Worm (Caenorhabditis elegans) whole organism, early embryonic: ENCODE data around the gene M03C11.3.
"Not testable (repeated sequence)": the region's sequence is repeated elsewhere in the genome, so short reads cannot be mapped to it uniquely, and the experiment has no call there.

Experiments used
- ama-1 ChIP-seq: fragments of 150-350 bp; optimal IDR thresholded peaks from 2 replicates; lab custom pipeline; 2014
- ceh-13 ChIP-seq: fragments of 200-800 bp; sonication (Bioruptor generic); optimal IDR thresholded peaks from 2 replicates; lab custom pipeline; 2018; ENCODE audit warnings: mild to moderate bottlenecking, missing genetic modification characterization, missing compliant biosample characterization
- ceh-36 ChIP-seq: sonication (generic microtip); optimal IDR thresholded peaks from 2 replicates; lab custom pipeline; 2016; ENCODE audit warnings: missing genetic modification characterization, inconsistent platforms, missing compliant biosample characterization
- sea-1 ChIP-seq: fragments of 200-800 bp; sonication (Bioruptor generic); conservative IDR thresholded peaks from 2 replicates; pipeline ENCODE4 v1.3.6; 2022; ENCODE audit warnings: missing genetic modification characterization, missing compliant biosample characterization
- tra-4 ChIP-seq: sonication (generic microtip); optimal IDR thresholded peaks from 2 replicates; lab custom pipeline; 2017; ENCODE audit warnings: missing genetic modification characterization, missing compliant biosample characterization

DNA sequence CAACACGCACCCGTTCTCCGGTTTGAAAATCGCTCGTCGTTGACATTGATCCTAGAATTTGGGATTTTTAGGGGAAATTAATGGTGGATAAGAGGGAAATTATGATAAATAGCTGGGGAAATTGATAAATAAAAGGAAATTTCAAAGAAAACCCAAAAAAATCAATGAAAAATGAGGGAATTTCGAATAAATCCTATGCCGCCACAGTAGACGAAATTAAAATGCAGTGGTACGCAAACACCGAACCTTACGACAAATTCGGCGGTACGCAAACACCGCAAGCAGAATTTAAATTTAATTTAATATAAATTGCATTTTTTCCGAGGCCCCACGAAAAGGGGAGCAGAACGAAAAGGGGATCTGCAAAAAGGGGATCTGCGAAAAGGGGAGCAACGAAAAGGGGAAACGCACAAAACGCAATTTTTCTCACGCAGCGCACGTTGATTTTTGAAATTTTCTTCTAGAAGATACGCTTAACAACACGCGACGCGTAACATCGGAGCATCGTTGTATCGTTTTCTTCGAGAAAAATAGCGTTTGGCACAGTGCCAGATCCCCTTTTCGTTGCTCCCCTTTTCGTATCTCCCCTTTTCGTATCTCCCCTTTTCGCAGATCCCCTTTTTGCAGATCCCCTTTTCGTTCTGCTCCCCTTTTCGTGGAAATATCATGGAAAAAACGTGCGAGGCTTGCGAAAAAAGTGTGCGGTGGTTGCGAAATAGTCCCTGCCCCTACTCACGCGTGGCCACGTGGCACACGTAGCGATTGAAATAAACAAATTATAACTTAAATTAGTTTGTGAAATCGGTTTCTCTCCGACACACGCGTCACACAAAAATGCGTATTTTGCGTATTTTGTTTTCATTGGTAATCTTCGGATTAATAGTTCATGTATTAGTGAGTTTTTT lies 31.3 kb downstream of the M03C11.3 start, which contains the start of the genes smrd-1 and enu-3.1:
- not testable (repeated sequence) for TF ChIP-seq ceh-13 (GFP tag; lab: Kevin White, UChicago); ceh-36 (tag; lab: Kevin White, UChicago); ama-1 (lab: Kevin White, UChicago); sea-1 (GFP tag; lab: Robert Waterston, UW); tra-4 (tag; lab: Kevin White, UChicago)
